Worm (Caenorhabditis elegans) whole organism, early embryonic: ENCODE results near the gene C18D11.6.

Experiments
- B0310.2 ChIP-seq: sonication (generic microtip); optimal IDR thresholded peaks from 2 replicates; lab custom pipeline; 2016; ENCODE audit warnings: mild to moderate bottlenecking, missing genetic modification characterization, missing compliant biosample characterization
- F13C5.2 ChIP-seq: sonication (generic microtip); optimal IDR thresholded peaks from 2 replicates; lab custom pipeline; 2017; ENCODE audit warnings: mild to moderate bottlenecking, missing genetic modification characterization, inconsistent platforms, missing compliant biosample characterization
- aly-1 ChIP-seq: sonication (generic microtip); optimal IDR thresholded peaks from 2 replicates; lab custom pipeline; 2016; ENCODE audit warnings: missing genetic modification characterization, missing compliant biosample characterization
- ama-1 ChIP-seq: fragments of 150-350 bp; optimal IDR thresholded peaks from 2 replicates; lab custom pipeline; 2014
- ceh-13 ChIP-seq: fragments of 200-800 bp; sonication (Bioruptor generic); optimal IDR thresholded peaks from 2 replicates; lab custom pipeline; 2018; ENCODE audit warnings: mild to moderate bottlenecking, missing genetic modification characterization, missing compliant biosample characterization
- ceh-36 ChIP-seq: sonication (generic microtip); optimal IDR thresholded peaks from 2 replicates; lab custom pipeline; 2016; ENCODE audit warnings: missing genetic modification characterization, inconsistent platforms, missing compliant biosample characterization
- ets-7 ChIP-seq: sonication (generic microtip); optimal IDR thresholded peaks from 2 replicates; lab custom pipeline; 2016; ENCODE audit warnings: missing genotype, missing genetic modification characterization, missing compliant biosample characterization
- flt-1 ChIP-seq: fragments of 200-800 bp; sonication (Bioruptor generic); IDR thresholded peaks from 2 replicates; pipeline ENCODE4 v1.3.6; 2022; ENCODE audit warnings: missing genetic modification characterization, missing compliant biosample characterization
- hmbx-1 ChIP-seq: sonication (generic microtip); optimal IDR thresholded peaks from 2 replicates; lab custom pipeline; 2016; ENCODE audit warnings: mild to moderate bottlenecking, missing genetic modification characterization, missing compliant biosample characterization
- hmg-4 ChIP-seq: fragments of 200-800 bp; sonication (Bioruptor generic); optimal IDR thresholded peaks from 2 replicates; lab custom pipeline; 2018; ENCODE audit warnings: mild to moderate bottlenecking, missing genetic modification characterization, missing compliant biosample characterization
- hnd-1 ChIP-seq: sonication (generic microtip); optimal IDR thresholded peaks from 2 replicates; lab custom pipeline; 2016; ENCODE audit warnings: missing genetic modification characterization, missing compliant biosample characterization
- pes-1 ChIP-seq: fragments of 200-800 bp; sonication (Bioruptor generic); IDR thresholded peaks from 2 replicates; pipeline ENCODE4 v1.3.6; 2022; ENCODE audit warnings: missing genetic modification reagents, missing genetic modification characterization, missing compliant biosample characterization
- scrt-1 ChIP-seq: fragments of 200-800 bp; sonication (Bioruptor generic); IDR thresholded peaks from 2 replicates; pipeline ENCODE4 v1.3.6; 2022; ENCODE audit warnings: missing genetic modification characterization, missing compliant biosample characterization
- sea-1 ChIP-seq: fragments of 200-800 bp; sonication (Bioruptor generic); conservative IDR thresholded peaks from 2 replicates; pipeline ENCODE4 v1.3.6; 2022; ENCODE audit warnings: missing genetic modification characterization, missing compliant biosample characterization
- tbx-11 ChIP-seq: fragments of 200-800 bp; sonication (Bioruptor generic); IDR thresholded peaks from 2 replicates; pipeline ENCODE4 v1.3.6; 2022; ENCODE audit warnings: missing genetic modification characterization, missing compliant biosample characterization
- tbx-37 ChIP-seq: fragments of 200-800 bp; sonication (Bioruptor generic); conservative IDR thresholded peaks from 2 replicates; pipeline ENCODE4 v1.3.6; 2022; ENCODE audit warnings: missing genetic modification reagents, missing genetic modification characterization, missing compliant biosample characterization
- tra-4 ChIP-seq: sonication (generic microtip); optimal IDR thresholded peaks from 2 replicates; lab custom pipeline; 2017; ENCODE audit warnings: missing genetic modification characterization, missing compliant biosample characterization

C18D11.6 gene

ce11 chrIII:11834168-11834567 lies 23.8 kb downstream of the C18D11.6 start:
- TF ChIP-seq ama-1 (lab: Kevin White, UChicago) (no peak), hmg-4 (GFP tag; lab: Kevin White, UChicago) (no peak), ceh-36 (no peak), hnd-1 (tag; lab: Kevin White, UChicago) (no peak), F13C5.2 (tag; lab: Kevin White, UChicago) (no peak), scrt-1 (GFP tag; lab: Robert Waterston, UW) (no peak), tbx-11 (no peak), sea-1 (GFP tag; lab: Robert Waterston, UW) (no peak), B0310.2 (no peak), ets-7 (no peak), flt-1 (GFP tag; lab: Robert Waterston, UW) (no peak), tbx-37 (GFP tag; lab: Robert Waterston, UW) (no peak), hmbx-1 (no peak), aly-1 (tag; lab: Kevin White, UChicago) (no peak), tra-4 (tag; lab: Kevin White, UChicago) (no peak), ceh-13 (no peak), pes-1 (GFP tag; lab: Robert Waterston, UW) (no peak)

- TF ChIP-seq aly-1 (tag; lab: Kevin White, UChicago) (no peak), tbx-11 (no peak), ceh-13 (no peak), ets-7 (no peak), pes-1 (GFP tag; lab: Robert Waterston, UW) (no peak), ceh-36 (no peak), tbx-37 (GFP tag; lab: Robert Waterston, UW) (no peak), hnd-1 (tag; lab: Kevin White, UChicago) (no peak), tra-4 (tag; lab: Kevin White, UChicago) (no peak), hmg-4 (GFP tag; lab: Kevin White, UChicago) (no peak), flt-1 (GFP tag; lab: Robert Waterston, UW) (no peak), sea-1 (GFP tag; lab: Robert Waterston, UW) (no peak), F13C5.2 (tag; lab: Kevin White, UChicago) (no peak), hmbx-1 (no peak), scrt-1 (GFP tag; lab: Robert Waterston, UW) (no peak), ama-1 (lab: Kevin White, UChicago) (no peak), B0310.2 (no peak)
These were observed 24.4 kb downstream of the C18D11.6 start for ce11 chrIII:11834783-11835182.

ce11 chrIII:11836054-11836453 lies 25.7 kb downstream of the C18D11.6 start:
- no peak for TF ChIP-seq ceh-36
- no peak for TF ChIP-seq sea-1 (GFP tag; lab: Robert Waterston, UW)
- TF ChIP-seq F13C5.2 (tag; lab: Kevin White, UChicago): no peak
- TF ChIP-seq hmg-4 (GFP tag; lab: Kevin White, UChicago): no peak
- TF ChIP-seq tbx-11: no peak
- TF ChIP-seq tra-4 (tag; lab: Kevin White, UChicago): no peak
- TF ChIP-seq ama-1 (lab: Kevin White, UChicago): no peak
- TF ChIP-seq hnd-1 (tag; lab: Kevin White, UChicago): no peak

- no peak for TF ChIP-seq B0310.2
- TF ChIP-seq scrt-1 (GFP tag; lab: Robert Waterston, UW): no peak
- TF ChIP-seq tbx-11: no peak
- TF ChIP-seq hmbx-1: no peak
- no peak for TF ChIP-seq ceh-36
- TF ChIP-seq tbx-37 (GFP tag; lab: Robert Waterston, UW): no peak
- TF ChIP-seq sea-1 (GFP tag; lab: Robert Waterston, UW): no peak
- no peak for TF ChIP-seq F13C5.2 (tag; lab: Kevin White, UChicago)
- TF ChIP-seq aly-1 (tag; lab: Kevin White, UChicago): no peak
- TF ChIP-seq ceh-13: no peak
- TF ChIP-seq flt-1 (GFP tag; lab: Robert Waterston, UW): no peak
- TF ChIP-seq ama-1 (lab: Kevin White, UChicago): no peak
These were observed 26.4 kb downstream of the C18D11.6 start for ce11 chrIII:11836734-11837133.

ce11 chrIII:11841728-11842127 lies 31.4 kb downstream of the C18D11.6 start:
- TF ChIP-seq ceh-13: no peak
- TF ChIP-seq tbx-11: no peak
- no peak for TF ChIP-seq F13C5.2 (tag; lab: Kevin White, UChicago)
- no peak for TF ChIP-seq flt-1 (GFP tag; lab: Robert Waterston, UW)
- TF ChIP-seq B0310.2: no peak
- no peak for TF ChIP-seq aly-1 (tag; lab: Kevin White, UChicago)
- no peak for TF ChIP-seq sea-1 (GFP tag; lab: Robert Waterston, UW)
- no peak for TF ChIP-seq pes-1 (GFP tag; lab: Robert Waterston, UW)
- TF ChIP-seq ceh-36: no peak
- TF ChIP-seq ama-1 (lab: Kevin White, UChicago): no peak
- TF ChIP-seq hmbx-1: no peak

- no peak for TF ChIP-seq B0310.2
- TF ChIP-seq ceh-36: no peak
- no peak for TF ChIP-seq hnd-1 (tag; lab: Kevin White, UChicago)
- no peak for TF ChIP-seq tbx-37 (GFP tag; lab: Robert Waterston, UW)
- TF ChIP-seq ama-1 (lab: Kevin White, UChicago): no peak
- TF ChIP-seq hmbx-1: no peak
- no peak for TF ChIP-seq tbx-11
These were observed 32.7 kb downstream of the C18D11.6 start for ce11 chrIII:11843007-11843406.

ce11 chrIII:11846365-11846764 lies 36.0 kb downstream of the C18D11.6 start, which contains the start of gene ntl-3:
ntl-3 (minus strand) TSS chrIII:11846465.
- no peak for TF ChIP-seq B0310.2

ce11 chrIII:11847014-11847413 lies 36.7 kb downstream of the C18D11.6 start:
- TF ChIP-seq scrt-1 (GFP tag; lab: Robert Waterston, UW): no peak
- no peak for TF ChIP-seq hmbx-1
- no peak for TF ChIP-seq flt-1 (GFP tag; lab: Robert Waterston, UW)
